Worm (Caenorhabditis elegans): ENCODE data around the gene F10D7.10.

Gene F10D7.10

ce11 chrX:17330574-17330973, 49.0 kb downstream of the F10D7.10 start:
- TF ChIP-seq W03F9.2 (tag; optimal IDR thresholded peaks at IDR 0.05), result no peak
- no peak for TF ChIP-seq him-1 (tag; optimal IDR thresholded peaks at IDR 0.05)
- TF ChIP-seq dao-5 (tag; optimal IDR thresholded peaks at IDR 0.05), result no peak

- TF ChIP-seq W03F9.2 (tag; optimal IDR thresholded peaks at IDR 0.05) (no peak), dao-5 (tag; optimal IDR thresholded peaks at IDR 0.05) (no peak), him-1 (tag; optimal IDR thresholded peaks at IDR 0.05) (no peak)
Observed at ce11 chrX:17329075-17329474, 50.5 kb downstream of the F10D7.10 start.

Data from whole organism, L4/young adult.